Fruit fly (Drosophila melanogaster) Kc167 (cell line): Measurements from ENCODE around the gene CG14515.

Experiments
- Myc ChIP-seq: fragments of >200 bp; optimal IDR thresholded peaks from 2 replicates; lab custom pipeline; 2017; ENCODE audit warnings: missing external identifiers
- Sin3A ChIP-seq: fragments of >200 bp; optimal IDR thresholded peaks from 2 replicates; lab custom pipeline; 2018; ENCODE audit warnings: missing external identifiers
- h ChIP-seq: fragments of >200 bp; optimal IDR thresholded peaks from 3 replicates; lab custom pipeline; 2018; ENCODE audit warnings: missing external identifiers
- insv ChIP-seq: fragments of >200 bp; optimal IDR thresholded peaks from 3 replicates; lab custom pipeline; 2018; ENCODE audit warnings: missing external identifiers
- psq ChIP-seq: fragments of >200 bp; optimal IDR thresholded peaks from 2 replicates; lab custom pipeline; 2017; ENCODE audit warnings: missing external identifiers
- ttk ChIP-seq: sonication (Bioruptor generic); optimal IDR thresholded peaks from 2 replicates; lab custom pipeline; 2017; ENCODE audit warnings: missing external identifiers

- no peak for TF ChIP-seq Myc (lab: Kevin White, UChicago)
- no peak for TF ChIP-seq psq (lab: Kevin White, UChicago)
- TF ChIP-seq insv (lab: Kevin White, UChicago), result no peak
- no peak for TF ChIP-seq ttk (lab: Kevin White, UChicago)
- TF ChIP-seq h (lab: Kevin White, UChicago), result no peak
- TF ChIP-seq Sin3A, result no peak
Observed at dm6 chr3R:29194957-29195356, 2.4 kb upstream of the CG14515 start, which contains the start of gene jus.
